Worm (Caenorhabditis elegans) whole organism, L4/young adult: ENCODE results near the gene C03B1.9.

ENCODE experiments used
- W03F9.2 ChIP-seq: fragments of 150-350 bp; optimal IDR thresholded peaks from 2 replicates; lab custom pipeline; 2014; ENCODE audit warnings: missing biosample characterization, missing genetic modification characterization
- dao-5 ChIP-seq: sonication (generic microtip); optimal IDR thresholded peaks from 2 replicates; lab custom pipeline; 2016; ENCODE audit warnings: missing genotype, missing genetic modification characterization, moderate library complexity, missing compliant biosample characterization
- him-1 ChIP-seq: sonication (generic microtip); optimal IDR thresholded peaks from 2 replicates; lab custom pipeline; 2016; ENCODE audit warnings: missing genotype, missing genetic modification reagents, missing genetic modification characterization, missing compliant biosample characterization

C03B1.9 gene

DNA sequence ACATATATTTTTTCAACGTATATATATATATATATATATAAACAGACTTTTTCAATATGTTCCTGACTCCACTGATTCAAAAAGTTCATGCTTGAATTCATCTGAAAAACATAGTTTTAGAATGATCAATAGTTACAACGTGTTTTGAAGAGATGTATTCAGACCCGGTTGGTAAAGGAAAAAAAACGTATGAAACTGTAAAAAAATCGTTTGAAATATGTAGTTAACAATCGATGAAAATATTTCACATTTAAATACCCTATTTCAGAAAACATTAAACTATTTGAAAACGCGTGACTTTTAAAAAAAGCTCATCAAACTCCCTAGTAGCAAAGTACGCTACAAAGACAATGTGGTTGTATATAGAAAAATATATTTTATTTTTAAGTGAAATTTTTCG is 13.7 kb upstream of the C03B1.9 start, which contains the start of gene C03B1.14:
Gene C03B1.14 (minus strand): TSS at position 101 of the 400 bp plus-strand sequence.
- TF ChIP-seq W03F9.2 (tag; lab: Kevin White, UChicago), result no peak
- TF ChIP-seq dao-5 (tag; lab: Kevin White, UChicago), result no peak
- no peak for TF ChIP-seq him-1

DNA sequence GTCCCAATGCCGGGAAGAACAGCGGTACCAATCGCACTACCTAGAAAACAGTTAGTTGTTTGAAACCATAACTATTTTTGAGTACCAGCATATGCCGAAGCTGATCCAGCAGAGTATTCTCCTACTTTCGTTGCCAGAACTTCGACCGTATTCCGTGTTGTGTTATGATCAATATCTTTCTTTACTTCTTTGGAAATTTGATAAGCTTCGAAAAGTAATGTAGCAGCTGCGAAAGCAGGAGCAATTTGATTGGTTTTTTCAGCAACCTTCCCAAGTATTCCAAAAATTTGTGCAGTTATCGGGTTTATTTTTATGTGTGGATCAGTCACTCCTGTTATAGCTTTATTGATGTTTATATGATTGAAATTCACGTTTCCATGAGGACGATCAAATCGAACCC is 13.2 kb upstream of the C03B1.9 start:
- TF ChIP-seq dao-5 (tag; lab: Kevin White, UChicago) (no peak), him-1 (no peak), W03F9.2 (tag; lab: Kevin White, UChicago) (no peak)

DNA sequence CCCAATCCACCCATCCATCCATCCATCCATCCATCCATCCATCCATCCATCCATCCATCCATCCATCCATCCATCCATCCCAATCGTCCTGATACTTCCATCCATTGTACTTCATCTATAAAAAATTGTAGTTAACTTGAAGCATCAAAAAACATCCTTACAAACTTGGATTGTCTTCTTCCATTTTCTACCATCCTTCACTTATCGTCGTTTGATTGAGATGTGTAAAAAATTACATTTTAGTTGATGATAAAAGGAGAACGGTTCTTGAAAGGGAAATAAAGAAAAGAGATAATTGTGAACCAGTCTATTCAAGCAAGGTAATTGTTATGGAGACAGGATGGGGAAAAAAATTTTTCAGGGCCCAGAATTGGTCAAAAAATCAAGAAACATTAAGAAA is 10.9 kb upstream of the C03B1.9 start, which contains the start of gene C03B1.10:
Gene C03B1.10 (minus strand): TSS at position 101 of the 400 bp plus-strand sequence.
- TF ChIP-seq him-1 (no peak), W03F9.2 (tag; lab: Kevin White, UChicago) (no peak), dao-5 (tag; lab: Kevin White, UChicago) (no peak)

DNA sequence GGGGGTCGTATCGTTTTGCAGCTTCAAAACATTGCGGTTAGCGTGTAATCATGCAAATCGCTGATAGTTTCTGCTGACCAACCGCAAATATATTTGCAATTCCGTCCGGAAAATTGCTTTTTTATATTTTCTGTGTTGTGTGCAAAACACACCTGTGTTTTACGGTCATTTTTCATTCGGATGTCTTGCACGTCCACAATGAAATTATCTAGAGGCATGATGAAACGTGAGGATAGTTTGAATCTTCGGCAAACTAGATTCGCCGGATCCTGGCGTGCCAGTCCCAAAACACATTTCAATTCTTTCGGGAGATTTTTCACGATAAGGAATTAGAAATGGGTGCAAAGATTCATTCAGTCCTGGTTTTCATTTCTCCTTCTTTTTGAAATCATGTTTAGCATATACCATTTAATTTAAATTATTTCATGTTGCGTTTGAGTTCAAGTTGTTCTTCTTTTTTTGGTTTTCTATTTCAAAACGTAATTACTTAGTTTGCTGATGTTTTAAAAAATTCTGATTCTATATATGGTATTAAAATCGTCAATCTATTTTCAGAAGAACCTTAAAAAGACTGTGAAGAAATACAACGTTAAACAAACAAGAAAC is 8.2 kb upstream of the C03B1.9 start, which contains the start of gene C03B1.5:
Gene C03B1.5 (plus strand): TSS at position 556 of the 606 bp plus-strand sequence.
- TF ChIP-seq him-1 (no peak), W03F9.2 (tag; lab: Kevin White, UChicago) (no peak), dao-5 (tag; lab: Kevin White, UChicago) (no peak)

DNA sequence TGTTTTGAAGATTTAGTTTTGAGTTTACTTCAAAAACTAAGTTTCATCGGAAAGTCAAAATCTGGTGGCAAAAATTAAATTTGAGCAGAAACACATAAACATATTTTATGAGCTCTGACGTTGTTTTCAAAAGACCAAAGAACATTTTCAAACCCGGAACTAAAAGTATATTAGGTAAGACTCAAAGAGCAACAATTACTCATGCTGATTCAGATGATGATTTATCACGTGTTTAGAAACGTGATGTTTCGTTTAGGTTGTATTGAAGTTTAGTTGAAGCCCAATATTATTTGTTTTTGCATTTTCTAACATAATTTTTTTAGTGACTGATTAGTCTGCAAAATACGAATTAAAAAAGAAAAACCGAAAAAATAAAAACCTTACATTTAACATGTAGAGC is 6.8 kb upstream of the C03B1.9 start:
- TF ChIP-seq him-1 (no peak), W03F9.2 (tag; lab: Kevin White, UChicago) (no peak), dao-5 (tag; lab: Kevin White, UChicago) (no peak)

- TF ChIP-seq W03F9.2 (tag; lab: Kevin White, UChicago) (no peak), dao-5 (tag; lab: Kevin White, UChicago) (no peak), him-1 (no peak)
Observed at ce11 chrX:6350016-6350415, 3.1 kb upstream of the C03B1.9 start, which contains the start of gene C03B1.6. Gene C03B1.6, plus strand, starts transcription at chrX:6350316.

DNA sequence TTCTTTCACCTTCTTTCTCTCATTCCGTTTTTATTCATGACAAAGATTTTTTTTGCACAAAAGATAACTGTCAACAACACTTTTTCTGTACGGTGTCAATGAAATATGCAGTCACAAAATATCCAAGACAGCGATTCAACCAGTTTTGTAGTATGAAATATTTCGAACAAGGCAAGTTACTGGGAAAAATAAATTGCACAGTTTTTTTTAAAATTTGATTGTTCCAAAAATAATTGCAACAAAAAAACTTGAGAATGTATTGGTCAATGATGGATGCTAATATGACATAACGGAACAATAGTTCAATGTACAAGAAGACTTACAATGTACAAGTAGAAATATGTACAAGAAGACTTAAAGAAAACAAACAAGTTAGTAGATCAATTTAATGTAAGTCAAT is 1.1 kb downstream of the C03B1.9 start:
- TF ChIP-seq W03F9.2 (tag; lab: Kevin White, UChicago), result no peak
- TF ChIP-seq him-1, result no peak
- no peak for TF ChIP-seq dao-5 (tag; lab: Kevin White, UChicago)

DNA sequence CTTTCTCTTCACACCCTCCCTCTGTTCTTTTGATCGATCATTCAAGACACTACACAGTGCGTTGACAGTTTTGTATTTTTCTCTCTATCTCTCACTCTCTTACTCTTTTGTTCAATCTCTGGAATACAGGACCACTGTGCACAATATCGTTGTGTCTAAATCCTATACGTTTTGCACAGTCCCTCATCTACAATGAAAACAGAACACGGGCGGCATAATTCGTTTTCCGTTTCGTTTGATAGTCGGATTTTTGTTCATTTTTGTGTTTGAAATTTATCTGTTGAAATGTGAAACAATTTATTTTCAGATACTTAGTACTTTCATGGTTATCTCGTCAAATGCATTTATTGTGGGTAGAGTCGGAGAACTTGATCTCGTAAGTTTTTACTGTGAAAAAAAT is 5.4 kb downstream of the C03B1.9 start, which contains the start of gene C03B1.7:
Gene C03B1.7 (plus strand): TSS at position 301 of the 400 bp plus-strand sequence.
- TF ChIP-seq W03F9.2 (tag; lab: Kevin White, UChicago) (no peak), him-1 (no peak), dao-5 (tag; lab: Kevin White, UChicago) (no peak)

ce11 chrX:6338446-6338845 is 8.5 kb downstream of the C03B1.9 start:
- no peak for TF ChIP-seq dao-5 (tag; lab: Kevin White, UChicago)
- no peak for TF ChIP-seq him-1
- no peak for TF ChIP-seq W03F9.2 (tag; lab: Kevin White, UChicago)

- no peak for TF ChIP-seq dao-5 (tag; lab: Kevin White, UChicago)
Observed at ce11 chrX:6337951-6338350, 9.0 kb downstream of the C03B1.9 start, which contains the start of gene C03B1.13. Gene C03B1.13, minus strand, starts transcription at chrX:6338051.

DNA sequence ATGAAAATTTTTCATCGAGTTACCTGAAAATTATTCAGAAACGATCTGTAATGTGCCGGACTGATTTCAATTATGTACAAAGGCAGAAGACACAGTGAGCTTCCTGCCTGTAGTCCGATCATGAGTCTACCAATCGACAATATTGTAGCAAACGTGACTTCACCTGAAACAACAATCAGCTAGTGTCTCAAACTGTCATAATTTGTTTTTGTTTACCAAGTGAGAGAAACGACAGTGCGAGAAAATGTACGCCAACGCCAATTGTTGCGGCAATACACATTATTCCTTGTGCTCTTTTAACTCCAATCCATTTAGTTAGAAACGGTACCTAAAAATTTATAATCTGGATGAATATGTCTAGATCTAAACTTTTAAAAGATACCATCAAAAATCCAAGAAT is 9.6 kb downstream of the C03B1.9 start:
- no peak for TF ChIP-seq dao-5 (tag; lab: Kevin White, UChicago)
- no peak for TF ChIP-seq W03F9.2 (tag; lab: Kevin White, UChicago)
- TF ChIP-seq him-1, result no peak

DNA sequence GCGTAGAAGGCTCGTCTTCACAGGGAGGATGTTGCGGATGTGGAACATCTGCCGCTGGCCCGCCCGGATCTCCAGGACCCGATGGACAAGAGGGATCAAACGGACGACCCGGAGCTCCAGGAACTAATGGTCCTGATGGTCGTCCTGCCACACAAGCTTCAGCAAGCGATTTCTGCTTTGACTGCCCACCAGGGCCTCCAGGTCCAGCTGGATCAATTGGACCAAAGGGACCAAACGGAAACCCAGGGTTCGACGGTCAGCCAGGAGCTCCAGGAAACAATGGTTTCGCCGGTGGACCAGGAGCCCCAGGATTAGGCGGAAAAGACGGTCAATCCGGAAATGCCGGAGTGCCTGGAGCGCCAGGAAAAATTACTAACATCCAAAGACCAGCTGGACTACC is 12.3 kb downstream of the C03B1.9 start:
- TF ChIP-seq him-1 (no peak), dao-5 (tag; lab: Kevin White, UChicago) (no peak), W03F9.2 (tag; lab: Kevin White, UChicago) (no peak)

ce11 chrX:6333998-6334397 is 12.9 kb downstream of the C03B1.9 start, which contains the start of gene col-171:
Gene col-171, plus strand, starts transcription at chrX:6334298.
- TF ChIP-seq him-1 (no peak), dao-5 (tag; lab: Kevin White, UChicago) (no peak), W03F9.2 (tag; lab: Kevin White, UChicago) (no peak)

DNA sequence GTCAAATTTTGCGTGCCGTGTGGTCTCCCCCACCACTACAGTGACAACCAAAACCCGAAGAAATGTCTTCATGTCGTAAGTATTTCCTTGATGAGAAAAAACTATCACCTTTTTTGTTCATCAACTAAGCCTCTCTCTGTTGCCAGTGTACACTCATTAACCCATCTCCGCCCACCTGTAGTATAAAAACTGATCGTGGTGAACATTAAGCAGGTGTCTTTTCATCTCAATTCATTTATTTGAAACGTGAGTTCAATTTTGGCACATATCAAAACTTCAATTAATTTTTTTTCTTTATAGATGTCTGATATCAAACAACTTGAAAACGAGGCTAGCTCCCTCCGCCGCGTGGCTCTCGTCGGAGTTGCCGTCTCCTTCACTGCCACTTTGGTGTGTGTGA is 15.5 kb downstream of the C03B1.9 start, which contains the start of gene col-170:
Gene col-170 (plus strand): TSS at position 301 of the 400 bp plus-strand sequence.
- no peak for TF ChIP-seq W03F9.2 (tag; lab: Kevin White, UChicago)
- no peak for TF ChIP-seq dao-5 (tag; lab: Kevin White, UChicago)
- TF ChIP-seq him-1, result no peak

DNA sequence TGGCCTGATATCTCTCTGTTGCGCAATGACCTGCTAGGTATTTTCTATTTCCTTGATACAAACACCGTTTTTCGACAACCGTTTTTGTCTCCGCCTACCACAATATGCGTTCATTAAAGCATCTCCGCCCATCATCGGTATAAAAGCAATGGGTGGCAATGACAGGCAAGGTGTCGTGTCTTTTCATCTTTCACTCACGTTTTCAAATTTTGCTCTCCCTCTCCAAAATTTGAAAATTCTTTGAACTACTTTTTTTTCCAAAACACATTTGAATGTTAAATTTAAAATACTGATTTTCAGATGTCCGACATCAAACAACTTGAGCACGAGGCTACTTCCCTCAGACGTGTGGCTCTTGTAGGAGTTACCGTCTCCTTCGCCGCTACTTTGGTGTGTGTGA is 18.1 kb downstream of the C03B1.9 start, which contains the start of gene col-169:
Gene col-169 (plus strand): TSS at position 301 of the 400 bp plus-strand sequence.
- TF ChIP-seq W03F9.2 (tag; lab: Kevin White, UChicago) (no peak), him-1 (no peak), dao-5 (tag; lab: Kevin White, UChicago) (no peak)
